Worm (Caenorhabditis elegans) whole organism, young adult: Measurements from ENCODE around the gene Y48A5A.1.
"Not testable (repeated sequence)": the region's sequence is repeated elsewhere in the genome, so short reads cannot be mapped to it uniquely, and the experiment has no call there.

ENCODE experiments used
- B0035.1 ChIP-seq: sonication (generic microtip); optimal IDR thresholded peaks from 2 replicates; lab custom pipeline; 2016; ENCODE audit warnings: missing genetic modification characterization, mild to moderate bottlenecking, missing compliant biosample characterization, missing genotype, missing genetic modification reagents
- C17E4.6 ChIP-seq: fragments of 200-800 bp; sonication (Bioruptor generic); IDR thresholded peaks from 2 replicates; pipeline ENCODE4 v1.3.6; 2022; ENCODE audit warnings: missing genetic modification reagents, missing genetic modification characterization, missing compliant biosample characterization
- F49E8.2 ChIP-seq: sonication (generic microtip); optimal IDR thresholded peaks from 3 replicates; lab custom pipeline; 2017; ENCODE audit warnings: missing genetic modification characterization, mild to moderate bottlenecking, missing compliant biosample characterization, antibody characterized with exemption, moderate library complexity; ENCODE audit not compliant: insufficient read depth
- Y56A3A.18 ChIP-seq: fragments of 200-800 bp; sonication (Bioruptor generic); IDR thresholded peaks from 2 replicates; pipeline ENCODE4 v1.3.6; 2022; ENCODE audit warnings: missing genetic modification reagents, missing genetic modification characterization, missing compliant biosample characterization
- let-607 ChIP-seq, 2 experiments: fragments of 200-800 bp in 1 of 2; sonication (Bioruptor generic) in 1 of 2; sonication (generic microtip) in 1 of 2; optimal IDR thresholded peaks; 2 replicates each; lab custom pipeline; 2016 to 2018; ENCODE audit warnings: mild to moderate bottlenecking in 2 of 2, missing compliant biosample characterization in 2 of 2, missing genetic modification characterization in 2 of 2, moderate library complexity in 2 of 2, missing genotype in 1 of 2
- lir-1 ChIP-seq: fragments of 200-800 bp; sonication (Bioruptor generic); conservative IDR thresholded peaks from 2 replicates; pipeline ENCODE4 v1.3.6; 2022; ENCODE audit warnings: missing genetic modification reagents, missing genetic modification characterization, missing compliant biosample characterization
- madf-6 ChIP-seq: fragments of 200-800 bp; sonication (Bioruptor generic); IDR thresholded peaks from 2 replicates; pipeline ENCODE4 v1.3.6; 2022; ENCODE audit warnings: missing genetic modification reagents, missing genetic modification characterization, missing compliant biosample characterization
- pha-4 ChIP-seq: fragments of 150-350 bp; sonication (generic microtip); optimal IDR thresholded peaks from 2 replicates; lab custom pipeline; 2014; ENCODE audit warnings: missing biosample characterization, missing genetic modification reagents, missing genetic modification characterization
- unc-62 ChIP-seq: fragments of 150-350 bp; optimal IDR thresholded peaks from 2 replicates; lab custom pipeline; 2014; ENCODE audit warnings: missing biosample characterization, missing genetic modification reagents, missing genetic modification characterization
- ztf-22 ChIP-seq: fragments of 200-800 bp; sonication (Bioruptor generic); optimal IDR thresholded peaks from 2 replicates; lab custom pipeline; 2018; ENCODE audit warnings: mild to moderate bottlenecking, missing genetic modification characterization, moderate library complexity, missing compliant biosample characterization

- not testable (repeated sequence) for TF ChIP-seq lir-1 (GFP tag; lab: Robert Waterston, UW); ztf-22 (GFP tag; lab: Kevin White, UChicago); B0035.1 (tag; lab: Kevin White, UChicago); C17E4.6 (GFP tag; lab: Robert Waterston, UW); unc-62 (GFP tag; lab: Kevin White, UChicago); let-607 (tag; optimal IDR thresholded peaks at IDR 0.05; lab: Kevin White, UChicago); Y56A3A.18 (GFP tag; lab: Robert Waterston, UW); pha-4; madf-6 (GFP tag; lab: Robert Waterston, UW); F49E8.2 (tag; lab: Kevin White, UChicago)
These were observed 15.4 kb upstream of the Y48A5A.1 start for ce11 chrIV:1949870-1950269.
